Worm (Caenorhabditis elegans) whole organism, L4/young adult: Measurements from ENCODE around the gene clec-219.

ENCODE experiments used
- W03F9.2 ChIP-seq: fragments of 150-350 bp; optimal IDR thresholded peaks from 2 replicates; lab custom pipeline; 2014; ENCODE audit warnings: missing biosample characterization, missing genetic modification characterization
- dao-5 ChIP-seq: sonication (generic microtip); optimal IDR thresholded peaks from 2 replicates; lab custom pipeline; 2016; ENCODE audit warnings: missing genotype, missing genetic modification characterization, moderate library complexity, missing compliant biosample characterization
- him-1 ChIP-seq: sonication (generic microtip); optimal IDR thresholded peaks from 2 replicates; lab custom pipeline; 2016; ENCODE audit warnings: missing genotype, missing genetic modification reagents, missing genetic modification characterization, missing compliant biosample characterization

DNA sequence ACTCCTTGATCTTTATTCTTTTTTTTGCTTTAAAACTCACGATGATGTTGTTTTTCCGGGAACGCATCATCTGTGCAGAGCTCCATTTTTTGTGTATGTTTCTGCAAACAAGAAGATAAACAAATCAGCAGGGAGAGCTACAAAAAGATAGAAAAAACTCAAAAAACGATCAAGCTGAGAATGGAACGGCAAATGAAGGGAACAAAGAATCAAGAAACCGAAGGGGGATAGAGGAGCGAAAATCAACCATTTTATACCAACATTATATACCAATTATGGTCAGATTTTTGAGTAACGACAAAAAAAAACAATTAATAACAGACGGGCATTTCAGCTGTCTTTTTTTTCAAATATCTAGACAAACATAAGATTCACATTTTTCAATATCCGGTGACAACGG, 33.4 kb upstream of the clec-219 start, which contains the start of gene slc-17.5:
- no peak for TF ChIP-seq dao-5 (tag; lab: Kevin White, UChicago)
- no peak for TF ChIP-seq W03F9.2 (tag; lab: Kevin White, UChicago)
- TF ChIP-seq him-1 (tag; lab: Kevin White, UChicago), result no peak
